Worm (Caenorhabditis elegans) whole organism, midembryonic: ENCODE results near the gene C01G10.10.
"Not testable (repeated sequence)": the region's sequence is repeated elsewhere in the genome, so short reads cannot be mapped to it uniquely, and the experiment has no call there.

Experiments used
- T22C8.4 ChIP-seq: fragments of 200-800 bp; sonication (Bioruptor generic); IDR thresholded peaks from 2 replicates; pipeline ENCODE4 v1.3.6; 2022; ENCODE audit warnings: missing genetic modification characterization, missing compliant biosample characterization
- cog-1 ChIP-seq: sonication (generic microtip); optimal IDR thresholded peaks from 2 replicates; lab custom pipeline; 2016; ENCODE audit warnings: missing genetic modification characterization, missing compliant biosample characterization
- flt-1 ChIP-seq: fragments of 200-800 bp; sonication (Bioruptor generic); IDR thresholded peaks from 2 replicates; pipeline ENCODE4 v1.3.6; 2022; ENCODE audit warnings: missing genetic modification characterization, missing compliant biosample characterization
- klf-2 ChIP-seq: fragments of 200-800 bp; sonication (Bioruptor generic); conservative IDR thresholded peaks from 2 replicates; pipeline ENCODE4 v1.3.6; 2022; ENCODE audit warnings: missing genetic modification reagents, missing genetic modification characterization, missing compliant biosample characterization
- med-1 ChIP-seq: sonication (generic microtip); optimal IDR thresholded peaks from 2 replicates; lab custom pipeline; 2017; ENCODE audit warnings: missing genetic modification characterization, mild to moderate bottlenecking, missing compliant biosample characterization, antibody characterized with exemption, missing genetic modification reagents; ENCODE audit not compliant: insufficient read depth
- ref-1 ChIP-seq: fragments of 200-800 bp; sonication (Bioruptor generic); conservative IDR thresholded peaks from 2 replicates; pipeline ENCODE4 v1.3.6; 2022; ENCODE audit warnings: missing genetic modification reagents, missing genetic modification characterization, missing compliant biosample characterization
- tab-1 ChIP-seq: fragments of 200-800 bp; sonication (Bioruptor generic); IDR thresholded peaks from 2 replicates; pipeline ENCODE4 v1.3.6; 2022; ENCODE audit warnings: missing genetic modification characterization, missing compliant biosample characterization
- ztf-23 ChIP-seq: fragments of 200-800 bp; sonication (Bioruptor generic); IDR thresholded peaks from 2 replicates; pipeline ENCODE4 v1.3.6; 2022; ENCODE audit warnings: missing genetic modification reagents, missing genetic modification characterization, missing compliant biosample characterization
- ztf-29 ChIP-seq: fragments of 200-800 bp; sonication (Bioruptor generic); IDR thresholded peaks from 2 replicates; pipeline ENCODE4 v1.3.6; 2022; ENCODE audit warnings: missing genetic modification reagents, missing genetic modification characterization, missing compliant biosample characterization

Gene C01G10.10

DNA sequence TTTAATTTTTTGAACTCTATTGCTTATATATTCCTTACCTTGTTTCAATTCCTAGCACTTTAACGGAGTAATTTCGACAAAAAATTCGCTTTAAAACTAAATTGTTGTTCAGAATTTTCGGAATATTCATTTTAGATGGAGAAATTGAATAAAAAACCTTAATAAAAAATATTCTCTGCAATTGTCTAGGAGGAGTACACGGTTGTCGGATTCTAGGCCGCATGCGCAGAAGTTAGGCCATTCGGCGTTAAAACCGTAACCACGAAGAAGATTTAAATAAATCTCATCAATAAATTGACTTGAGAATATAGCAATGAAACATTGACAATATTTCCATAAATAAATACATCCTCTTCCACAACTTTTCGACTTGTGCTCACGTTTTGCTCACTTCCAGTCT, at the start of gene C01G10.10, which contains the start of gene C01G10.9:
Gene C01G10.10, minus strand, starts transcription at position 151 of the 400 bp plus-strand sequence.
Gene C01G10.9, plus strand, starts transcription at position 240 of the 400 bp plus-strand sequence.
- TF ChIP-seq flt-1 (GFP tag; lab: Robert Waterston, UW) (0 out of 2 replicates have a peak, but pooled peaks have one; percentile 10), klf-2 (GFP tag; lab: Robert Waterston, UW) (no peak)

ce11 chrV:15127955-15128354, 45.7 kb upstream of the C01G10.10 start, which contains the start of gene srr-7:
TSS of gene srr-7 (plus strand) at chrV:15128255.
- no peak for TF ChIP-seq ztf-23
- no peak for TF ChIP-seq ztf-29 (GFP tag; lab: Robert Waterston, UW)
- no peak for TF ChIP-seq T22C8.4 (GFP tag; lab: Robert Waterston, UW)
- no peak for TF ChIP-seq med-1 (GFP tag; lab: Kevin White, UChicago)
- TF ChIP-seq flt-1 (GFP tag; lab: Robert Waterston, UW) = no peak
- no peak for TF ChIP-seq tab-1 (GFP tag; lab: Robert Waterston, UW)
- no peak for TF ChIP-seq klf-2 (GFP tag; lab: Robert Waterston, UW)
- TF ChIP-seq cog-1 (tag; lab: Kevin White, UChicago) = no peak

DNA sequence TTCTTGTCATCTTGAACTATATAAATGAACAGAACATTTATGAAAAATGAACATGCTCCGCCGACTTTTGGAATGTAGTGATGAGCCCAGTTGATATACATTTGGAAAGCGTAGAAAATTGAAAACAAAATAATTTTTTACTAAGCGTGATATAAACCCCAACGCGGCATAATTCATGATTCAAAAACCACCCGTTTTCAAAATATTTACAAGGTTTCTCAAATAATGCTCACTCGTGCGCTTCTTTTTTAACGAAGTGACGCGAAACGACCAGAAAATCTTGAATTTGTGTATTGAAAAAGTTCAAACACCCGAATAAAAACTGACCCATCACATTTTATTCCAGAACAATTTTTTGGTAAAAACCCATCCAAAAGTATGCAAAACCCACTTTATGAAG, 45.2 kb upstream of the C01G10.10 start, which contains the start of gene srj-27:
Gene srj-27, minus strand, starts transcription at position 101 of the 400 bp plus-strand sequence.
- TF ChIP-seq tab-1 (GFP tag; lab: Robert Waterston, UW) (no peak), cog-1 (tag; lab: Kevin White, UChicago) (no peak), med-1 (GFP tag; lab: Kevin White, UChicago) (no peak), ref-1 (GFP tag; lab: Robert Waterston, UW) (no peak), flt-1 (GFP tag; lab: Robert Waterston, UW) (no peak), klf-2 (GFP tag; lab: Robert Waterston, UW) (no peak), ztf-29 (GFP tag; lab: Robert Waterston, UW) (no peak), T22C8.4 (GFP tag; lab: Robert Waterston, UW) (no peak), ztf-23 (no peak)

ce11 chrV:15125162-15125561, 42.9 kb upstream of the C01G10.10 start, which contains the start of gene ugt-30:
TSS of gene ugt-30 (minus strand) at chrV:15125262.
- TF ChIP-seq tab-1 (GFP tag; lab: Robert Waterston, UW); ztf-23; ztf-29 (GFP tag; lab: Robert Waterston, UW): not testable (repeated sequence)

DNA sequence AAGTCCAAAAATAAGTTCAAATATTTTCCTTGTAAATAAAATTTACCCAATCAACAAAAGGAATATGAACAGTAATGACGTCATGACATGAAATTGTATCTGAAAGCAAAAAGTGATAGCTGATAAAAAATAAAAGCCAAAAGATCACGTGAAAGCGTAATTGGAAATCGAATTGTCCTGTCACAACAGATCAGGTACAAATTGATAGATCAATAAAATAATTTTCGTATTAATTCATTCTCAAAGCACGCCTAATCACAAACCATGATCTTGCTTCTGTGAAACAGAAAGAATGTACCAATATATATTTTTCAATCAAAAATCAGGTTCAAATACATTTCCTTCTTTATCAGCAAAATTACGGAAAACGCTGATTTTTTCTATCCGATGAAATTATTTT, 37.3 kb upstream of the C01G10.10 start, which contains the start of gene flor-1:
Gene flor-1, minus strand, starts transcription at position 101 of the 400 bp plus-strand sequence.
- TF ChIP-seq T22C8.4 (GFP tag; lab: Robert Waterston, UW) (no peak), cog-1 (tag; lab: Kevin White, UChicago) (no peak), ztf-23 (no peak), med-1 (GFP tag; lab: Kevin White, UChicago) (no peak), klf-2 (GFP tag; lab: Robert Waterston, UW) (no peak), flt-1 (GFP tag; lab: Robert Waterston, UW) (no peak), ref-1 (GFP tag; lab: Robert Waterston, UW) (no peak), ztf-29 (GFP tag; lab: Robert Waterston, UW) (no peak), tab-1 (GFP tag; lab: Robert Waterston, UW) (no peak)

DNA sequence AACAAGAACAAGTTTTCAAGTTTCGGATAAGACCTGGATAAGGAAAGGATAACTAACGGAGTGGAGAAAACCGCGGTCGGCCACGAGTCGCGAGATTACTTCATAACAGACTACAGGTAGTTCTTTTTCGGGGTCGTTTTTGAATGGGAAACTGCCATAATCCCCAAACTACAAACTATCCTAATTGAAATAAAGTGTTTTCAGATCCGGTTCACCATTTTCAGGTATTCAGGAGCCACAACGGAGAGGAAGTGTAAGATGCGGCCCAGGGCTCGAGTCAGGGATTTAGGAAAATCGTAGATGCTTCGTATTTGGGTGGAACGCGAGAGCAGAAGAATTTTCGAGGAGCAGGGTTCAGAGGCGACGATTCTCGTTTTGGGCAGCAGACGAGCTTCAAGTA, 33.7 kb upstream of the C01G10.10 start, which contains the start of gene T01G5.8:
Gene T01G5.8, plus strand, starts transcription at position 301 of the 400 bp plus-strand sequence.
- TF ChIP-seq ref-1, klf-2, ztf-29 (GFP tag; lab: Robert Waterston, UW): not testable (repeated sequence)

DNA sequence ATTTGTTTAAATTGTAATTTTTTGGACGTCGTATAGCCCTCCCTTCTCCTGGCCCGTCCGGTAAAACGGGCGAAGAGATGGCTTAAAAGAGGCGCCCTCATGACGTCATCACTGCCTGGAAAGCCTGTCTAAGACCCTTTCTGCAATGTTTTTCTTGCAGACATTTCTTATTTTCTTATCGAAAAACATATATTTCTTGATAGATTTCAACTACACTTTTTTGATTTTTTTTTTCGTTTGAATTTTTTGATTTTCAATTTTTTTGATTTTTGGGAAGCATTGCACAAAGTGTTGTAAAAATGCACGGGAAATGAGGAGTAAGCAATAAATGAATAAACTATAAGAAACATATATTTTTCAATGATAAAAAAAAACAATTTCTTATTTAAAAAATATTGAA, 31.8 kb upstream of the C01G10.10 start, which contains the start of gene T01G5.6:
Gene T01G5.6, minus strand, starts transcription at position 101 of the 400 bp plus-strand sequence.
- TF ChIP-seq T22C8.4 (GFP tag; lab: Robert Waterston, UW) (no peak), flt-1 (GFP tag; lab: Robert Waterston, UW) (no peak), ztf-23 (no peak), cog-1 (tag; lab: Kevin White, UChicago) (no peak), med-1 (GFP tag; lab: Kevin White, UChicago) (no peak), tab-1 (GFP tag; lab: Robert Waterston, UW) (no peak), klf-2 (GFP tag; lab: Robert Waterston, UW) (no peak), ztf-29 (GFP tag; lab: Robert Waterston, UW) (no peak), ref-1 (GFP tag; lab: Robert Waterston, UW) (no peak)

- TF ChIP-seq tab-1 (GFP tag; lab: Robert Waterston, UW) (no peak), cog-1 (tag; lab: Kevin White, UChicago) (no peak), ref-1 (GFP tag; lab: Robert Waterston, UW) (no peak), T22C8.4 (GFP tag; lab: Robert Waterston, UW) (no peak), flt-1 (GFP tag; lab: Robert Waterston, UW) (no peak), ztf-29 (GFP tag; lab: Robert Waterston, UW) (no peak), ztf-23 (no peak), med-1 (GFP tag; lab: Kevin White, UChicago) (no peak), klf-2 (GFP tag; lab: Robert Waterston, UW) (no peak)
These were observed 29.4 kb upstream of the C01G10.10 start, which contains the start of gene T01G5.7 for ce11 chrV:15111660-15112059. TSS of gene T01G5.7 (plus strand) at chrV:15111960.

DNA sequence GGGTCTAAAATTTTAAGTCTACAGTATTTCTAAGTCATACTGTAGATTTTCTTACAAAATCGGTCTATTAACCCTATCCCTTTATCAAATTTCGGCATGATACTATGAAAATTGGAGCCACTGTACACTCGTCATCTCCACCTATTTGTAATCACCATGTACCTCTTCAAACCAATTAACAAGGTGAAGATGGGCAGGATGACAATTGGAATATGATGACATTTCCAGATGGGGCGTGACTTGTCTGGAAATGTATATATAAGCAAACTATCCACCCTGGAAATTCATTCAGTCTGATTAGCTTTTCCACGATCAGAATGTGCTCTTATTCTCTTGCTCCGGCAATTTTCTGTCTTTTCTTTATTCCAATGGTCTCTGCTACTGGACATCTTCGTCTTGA, 27.0 kb upstream of the C01G10.10 start, which contains the start of gene Y75B12A.2:
Gene Y75B12A.2, plus strand, starts transcription at position 301 of the 400 bp plus-strand sequence.
- TF ChIP-seq flt-1 (GFP tag; lab: Robert Waterston, UW) (no peak), cog-1 (tag; lab: Kevin White, UChicago) (no peak), klf-2 (GFP tag; lab: Robert Waterston, UW) (no peak), tab-1 (GFP tag; lab: Robert Waterston, UW) (no peak), ztf-23 (no peak), ref-1 (GFP tag; lab: Robert Waterston, UW) (no peak), med-1 (GFP tag; lab: Kevin White, UChicago) (no peak), ztf-29 (GFP tag; lab: Robert Waterston, UW) (no peak), T22C8.4 (GFP tag; lab: Robert Waterston, UW) (no peak)
